Fruit fly (Drosophila melanogaster): ENCODE measurements around the gene CG32485.
A peak's percentile ranks its signal among the peaks of the same experiment; 100 is the strongest.

CG32485 gene

DNA sequence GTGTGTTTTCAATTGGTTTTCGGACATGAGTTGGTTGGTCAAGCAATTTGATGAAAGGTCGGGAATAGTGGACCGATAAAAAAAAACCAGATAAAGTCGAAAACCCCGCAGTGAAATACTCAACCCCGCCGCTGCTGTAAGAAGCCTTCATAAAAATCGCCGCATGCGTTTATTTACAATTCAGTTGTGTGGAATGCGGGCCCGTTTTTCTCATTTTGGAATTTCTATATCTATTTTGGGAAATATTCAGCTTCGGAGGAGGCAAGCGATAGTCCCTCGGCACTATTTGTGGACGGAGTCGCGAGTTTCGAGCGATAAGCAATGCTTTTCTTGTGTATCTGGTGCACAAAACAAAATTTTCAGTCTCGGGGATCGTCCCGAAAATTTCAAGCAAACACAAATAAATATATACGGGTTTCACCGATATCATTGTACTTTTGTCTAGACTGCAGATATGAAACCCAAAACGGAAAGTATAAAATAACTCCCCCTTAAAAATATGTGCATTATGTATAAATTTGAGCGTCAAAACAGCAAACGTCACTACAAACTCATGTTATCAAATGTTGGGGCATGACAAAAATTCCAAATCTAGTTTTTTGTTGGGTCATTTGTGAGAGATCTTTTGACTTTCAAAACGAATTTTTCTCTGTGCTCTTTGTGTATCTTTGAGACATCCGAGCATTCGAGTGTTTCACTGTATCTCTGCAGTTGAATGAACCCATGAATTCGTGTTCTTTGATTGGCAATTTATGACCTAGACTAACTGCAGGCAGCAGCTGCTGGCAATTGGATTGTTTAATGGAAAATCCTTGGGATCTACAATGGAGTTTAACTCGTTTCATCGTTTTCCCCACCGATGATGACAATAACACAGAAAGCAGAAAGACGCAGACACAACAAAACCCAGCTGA lies 9.1 kb downstream of the CG32485 start:
- no peak for TF ChIP-seq Hr38 (GFP tag; optimal IDR thresholded peaks at IDR 0.05)
- no peak for TF ChIP-seq fd59A (GFP tag; optimal IDR thresholded peaks at IDR 0.05)
- TF ChIP-seq Blimp-1 (GFP tag; optimal IDR thresholded peaks at IDR 0.05) = no peak
- no peak for TF ChIP-seq CG11762 (GFP tag; optimal IDR thresholded peaks at IDR 0.05; ENCODE audit: insufficient read depth)
- TF ChIP-seq fkh (GFP tag; optimal IDR thresholded peaks at IDR 0.05) = no peak
- TF ChIP-seq CG8119 (GFP tag; IDR thresholded peaks at IDR 0.05) = 0 out of 3 replicates have a peak, but pooled peaks have one; percentile 12
- no peak for TF ChIP-seq CG6808 (GFP tag; optimal IDR thresholded peaks at IDR 0.05)
- TF ChIP-seq spab (GFP tag; optimal IDR thresholded peaks at IDR 0.05) = no peak
- peak; percentile 32 for TF ChIP-seq Hr4 (GFP tag; optimal IDR thresholded peaks at IDR 0.05)
- no peak for TF ChIP-seq pdm3 (GFP tag; optimal IDR thresholded peaks at IDR 0.05)
- no peak for TF ChIP-seq CG3919 (GFP tag; optimal IDR thresholded peaks at IDR 0.05)
- TF ChIP-seq dac (GFP tag; optimal IDR thresholded peaks at IDR 0.05) = no peak
- TF ChIP-seq CG32006 (GFP tag; optimal IDR thresholded peaks at IDR 0.05) = peak; percentile 53
- TF ChIP-seq Lpt (GFP tag; optimal IDR thresholded peaks at IDR 0.05) = no peak
- TF ChIP-seq CG31627 (GFP tag; optimal IDR thresholded peaks at IDR 0.05) = no peak
- no peak for TF ChIP-seq Gug (GFP tag; IDR thresholded peaks at IDR 0.05)
- no peak for TF ChIP-seq ss (GFP tag; optimal IDR thresholded peaks at IDR 0.05)
- peak; percentile 6 for TF ChIP-seq CG3032 (tag; optimal IDR thresholded peaks at IDR 0.05)
- no peak for TF ChIP-seq cyc (GFP tag; optimal IDR thresholded peaks at IDR 0.05)
- TF ChIP-seq Sox102F (GFP tag; optimal IDR thresholded peaks at IDR 0.05) = no peak
- TF ChIP-seq svp (GFP tag) = peak; percentile 78
- peak; percentile 78 for TF ChIP-seq Eip78C (GFP tag)
- no peak for TF ChIP-seq CG34406 (GFP tag; optimal IDR thresholded peaks at IDR 0.05)
- TF ChIP-seq Ets21C (GFP tag; optimal IDR thresholded peaks at IDR 0.05) = no peak
- TF ChIP-seq achi (GFP tag; optimal IDR thresholded peaks at IDR 0.05) = peak; percentile 2
- TF ChIP-seq fd85E (GFP tag; optimal IDR thresholded peaks at IDR 0.05) = no peak
- TF ChIP-seq acj6 (GFP tag; optimal IDR thresholded peaks at IDR 0.05) = no peak
- TF ChIP-seq eg (GFP tag; IDR thresholded peaks at IDR 0.05) = peak; percentile 29; the same call in 1 of the 3 replicates
- TF ChIP-seq CG8632 (GFP tag; optimal IDR thresholded peaks at IDR 0.05) = no peak
- no peak for TF ChIP-seq Met (GFP tag; optimal IDR thresholded peaks at IDR 0.05)
- no peak for TF ChIP-seq vri (GFP tag; optimal IDR thresholded peaks at IDR 0.05)
- TF ChIP-seq topi (GFP tag; optimal IDR thresholded peaks at IDR 0.05) = peak; percentile 2
- peak; percentile 27 for TF ChIP-seq CG10631 (GFP tag; optimal IDR thresholded peaks at IDR 0.05)
- TF ChIP-seq Smox (GFP tag; optimal IDR thresholded peaks at IDR 0.05) = no peak
- no peak for TF ChIP-seq net (GFP tag; optimal IDR thresholded peaks at IDR 0.05)
- TF ChIP-seq CG16779 (tag; optimal IDR thresholded peaks at IDR 0.05) = no peak
- no peak for TF ChIP-seq Eip75B (GFP tag; optimal IDR thresholded peaks at IDR 0.05)
- peak; percentile 27 for TF ChIP-seq CG6792 (GFP tag; optimal IDR thresholded peaks at IDR 0.05)
- peak; percentile 39 for TF ChIP-seq esn (GFP tag; optimal IDR thresholded peaks at IDR 0.05)
- TF ChIP-seq Ets96B (tag; optimal IDR thresholded peaks at IDR 0.05) = no peak
- no peak for TF ChIP-seq CG11902 (GFP tag; optimal IDR thresholded peaks at IDR 0.05)
- TF ChIP-seq CG10669 (GFP tag; optimal IDR thresholded peaks at IDR 0.05) = no peak
- TF ChIP-seq dsx (GFP tag; optimal IDR thresholded peaks at IDR 0.05; ENCODE audit: poor library complexity, severe bottlenecking) = no peak
- TF ChIP-seq Sox14 (GFP tag; optimal IDR thresholded peaks at IDR 0.05) = peak; percentile 29
- TF ChIP-seq CG15336 (GFP tag; IDR thresholded peaks at IDR 0.05) = peak; percentile 34
- TF ChIP-seq salr (GFP tag; optimal IDR thresholded peaks at IDR 0.05) = no peak

Data from whole organism, prepupa.